Fruit fly (Drosophila melanogaster) whole organism, embryonic: Measurements from ENCODE around the gene superdeath.

ENCODE experiments used
- CG15269 ChIP-seq: fragments of 200-800 bp; sonication (Bioruptor generic); optimal IDR thresholded peaks from 2 replicates; lab custom pipeline; 2018; ENCODE audit warnings: missing biosample characterization, mild to moderate bottlenecking, missing genetic modification characterization, moderate library complexity
- caup ChIP-seq: fragments of 200-800 bp; sonication (Bioruptor generic); optimal IDR thresholded peaks from 3 replicates; lab custom pipeline; 2017; ENCODE audit warnings: missing biosample characterization, mild to moderate bottlenecking, missing genetic modification characterization, moderate library complexity; ENCODE audit not compliant: severe bottlenecking
- nmo ChIP-seq: fragments of 200-800 bp; sonication (Bioruptor generic); optimal IDR thresholded peaks from 2 replicates; lab custom pipeline; 2018; ENCODE audit warnings: missing biosample characterization, mild to moderate bottlenecking, missing genetic modification characterization, moderate library complexity

DNA sequence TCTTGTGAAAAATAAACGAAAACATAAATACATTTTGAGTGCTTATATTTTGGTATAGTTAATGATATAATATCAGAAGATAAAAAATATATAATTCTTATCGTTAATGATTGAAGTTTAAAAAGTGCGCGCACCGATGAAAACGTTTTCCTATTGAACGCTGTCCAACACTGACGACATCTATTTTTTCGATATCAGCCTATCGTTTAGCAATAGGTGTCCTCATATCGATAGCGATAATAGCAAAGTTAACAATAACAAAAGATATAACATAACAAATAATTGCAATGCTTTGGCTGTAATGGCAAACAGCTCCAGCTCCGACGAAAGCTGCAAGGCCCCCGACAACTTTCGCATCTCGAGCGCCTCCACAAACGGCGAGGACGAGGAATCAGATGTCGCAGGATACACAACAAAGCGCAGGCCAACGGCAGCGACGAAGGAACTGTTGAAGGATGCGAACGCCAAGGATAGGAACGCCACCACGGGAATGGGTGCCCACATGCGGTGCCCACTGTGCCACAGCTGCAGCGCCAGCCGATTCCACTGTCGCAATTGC lies 22.2 kb upstream of the superdeath start, which contains the start of gene Atg14:
- TF ChIP-seq CG15269 (tag; lab: Kevin White, UChicago) (no peak), nmo (GFP tag; lab: Kevin White, UChicago) (peak; percentile 20), caup (GFP tag; lab: Kevin White, UChicago) (no peak)
